Worm (Caenorhabditis elegans): ENCODE results near the gene cox-5A.

DNA sequence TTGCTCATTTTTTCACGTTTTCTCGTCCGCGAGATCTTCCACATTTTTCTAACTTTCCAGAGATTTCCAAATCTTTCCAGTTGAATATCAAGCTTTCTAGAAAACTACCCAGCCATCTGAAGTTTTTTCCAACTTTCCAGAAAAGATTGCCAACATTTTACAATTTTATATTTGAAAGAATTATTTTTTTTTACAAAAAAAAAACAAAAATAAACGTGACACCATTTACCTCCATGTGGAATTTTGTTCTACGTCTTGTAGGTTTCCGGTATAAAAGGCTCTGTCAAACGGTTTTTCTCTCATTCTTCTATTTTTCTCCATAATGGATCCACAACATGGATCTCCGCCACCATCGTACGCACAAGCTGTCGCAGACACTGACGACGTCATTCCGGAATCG lies 40.6 kb upstream of the cox-5A start, which contains the start of gene Y37D8A.8:
- TF ChIP-seq lin-39 (tag; optimal IDR thresholded peaks at IDR 0.05) = no peak
- no peak for TF ChIP-seq zip-2 (tag; optimal IDR thresholded peaks at IDR 0.05)
- no peak for TF ChIP-seq dve-1 (tag; optimal IDR thresholded peaks at IDR 0.05; ENCODE audit: insufficient read depth)
- no peak for TF ChIP-seq ztf-11 (tag; optimal IDR thresholded peaks at IDR 0.05)
- TF ChIP-seq mep-1 (tag; optimal IDR thresholded peaks at IDR 0.05) = no peak
- no peak for TF ChIP-seq nhr-28 (tag; optimal IDR thresholded peaks at IDR 0.05)
- no peak for TF ChIP-seq egl-27 (tag; optimal IDR thresholded peaks at IDR 0.05)
- TF ChIP-seq unc-39 (tag; optimal IDR thresholded peaks at IDR 0.05) = no peak
- no peak for TF ChIP-seq F49E8.2 (tag; optimal IDR thresholded peaks at IDR 0.05; ENCODE audit: borderline replicate concordance)
- no peak for TF ChIP-seq pqm-1 (tag; optimal IDR thresholded peaks at IDR 0.05)
